Fruit fly (Drosophila melanogaster): ENCODE measurements around the gene CG14441.

CG14441 gene

dm6 chrX:6705059-6705802 is 5.9 kb downstream of the CG14441 start (continued):
- TF ChIP-seq CG12391 (tag; optimal IDR thresholded peaks at IDR 0.05) (peak; percentile 11), D (optimal IDR thresholded peaks at IDR 0.05) (no peak), D (GFP tag; optimal IDR thresholded peaks at IDR 0.05) (peak; percentile 28), trh (GFP tag; optimal IDR thresholded peaks at IDR 0.05) (no peak), h (optimal IDR thresholded peaks at IDR 0.05) (no peak), Spps (tag; optimal IDR thresholded peaks at IDR 0.05) (no peak), Fer2 (tag; optimal IDR thresholded peaks at IDR 0.05) (no peak), Trl (optimal IDR thresholded peaks at IDR 0.05) (no peak), Trl (GFP tag; optimal IDR thresholded peaks at IDR 0.05) (no peak), az2 (GFP tag; optimal IDR thresholded peaks at IDR 0.05) (no peak), CG1233 (GFP tag; optimal IDR thresholded peaks at IDR 0.05) (no peak), eyg (GFP tag; optimal IDR thresholded peaks at IDR 0.05) (no peak), Elba2 (GFP tag; optimal IDR thresholded peaks at IDR 0.05) (no peak), btn (GFP tag; optimal IDR thresholded peaks at IDR 0.05) (no peak), CG33213 (GFP tag; optimal IDR thresholded peaks at IDR 0.05) (no peak), usp (GFP tag; optimal IDR thresholded peaks at IDR 0.05) (no peak), en (GFP tag; optimal IDR thresholded peaks at IDR 0.05) (no peak), fd102C (GFP tag; optimal IDR thresholded peaks at IDR 0.05) (no peak), CG2678 (tag; optimal IDR thresholded peaks at IDR 0.05) (peak; percentile 51), kay (GFP tag; optimal IDR thresholded peaks at IDR 0.05) (no peak), HLHmδ (GFP tag; optimal IDR thresholded peaks at IDR 0.05) (no peak), Gsc (GFP tag; IDR thresholded peaks at IDR 0.05) (no peak), trem (tag; optimal IDR thresholded peaks at IDR 0.05) (no peak), bcd (GFP tag; optimal IDR thresholded peaks at IDR 0.05) (no peak), CG12744 (GFP tag; optimal IDR thresholded peaks at IDR 0.05) (no peak), CG9817 (tag; optimal IDR thresholded peaks at IDR 0.05) (no peak), CG4360 (GFP tag; IDR thresholded peaks at IDR 0.05) (no peak), CG30431 (GFP tag; optimal IDR thresholded peaks at IDR 0.05) (no peak), Atf-2 (GFP tag; optimal IDR thresholded peaks at IDR 0.05) (no peak), Gug (GFP tag; IDR thresholded peaks at IDR 0.05) (no peak), jing (GFP tag; optimal IDR thresholded peaks at IDR 0.05) (no peak), HLH54F (GFP tag; optimal IDR thresholded peaks at IDR 0.05) (no peak), CG8944 (GFP tag; optimal IDR thresholded peaks at IDR 0.05) (no peak), CG10209 (GFP tag; optimal IDR thresholded peaks at IDR 0.05) (no peak), nmo (GFP tag; optimal IDR thresholded peaks at IDR 0.05) (peak; percentile 5), cad (GFP tag; optimal IDR thresholded peaks at IDR 0.05) (no peak), Side (GFP tag; optimal IDR thresholded peaks at IDR 0.05) (no peak), dati (GFP tag; IDR thresholded peaks at IDR 0.05) (no peak), org-1 (GFP tag; optimal IDR thresholded peaks at IDR 0.05) (no peak), ci (GFP tag; IDR thresholded peaks at IDR 0.05) (peak; percentile 40; the same call in 1 of the 3 replicates), CG7745 (tag; optimal IDR thresholded peaks at IDR 0.05) (no peak), pb (GFP tag; optimal IDR thresholded peaks at IDR 0.05) (no peak), klu (GFP tag; IDR thresholded peaks at IDR 0.05) (no peak), CG14050 (GFP tag; IDR thresholded peaks at IDR 0.05) (no peak), pnt (GFP tag; optimal IDR thresholded peaks at IDR 0.05) (no peak), Bteb2 (GFP tag; optimal IDR thresholded peaks at IDR 0.05) (no peak), tna (GFP tag; IDR thresholded peaks at IDR 0.05; ENCODE audit: partially characterized antibody) (no peak), danr (GFP tag; IDR thresholded peaks at IDR 0.05) (no peak), CG15011 (GFP tag; optimal IDR thresholded peaks at IDR 0.05) (no peak), Hmx (GFP tag; optimal IDR thresholded peaks at IDR 0.05) (no peak), tll (GFP tag; optimal IDR thresholded peaks at IDR 0.05) (no peak), ttk (GFP tag; IDR thresholded peaks at IDR 0.05) (no peak), B-H2 (GFP tag; optimal IDR thresholded peaks at IDR 0.05) (no peak)

All from whole organism, embryonic.